Fruit fly (Drosophila melanogaster) whole organism, embryonic: ENCODE data around the gene CG4009.
A peak's percentile ranks its signal among the peaks of the same experiment; 100 is the strongest.

Source experiments
- ATbp ChIP-seq: fragments of 200-800 bp; sonication (Bioruptor generic); optimal IDR thresholded peaks from 2 replicates; lab custom pipeline; 2017; ENCODE audit warnings: missing biosample characterization, mild to moderate bottlenecking, missing genetic modification characterization, missing genetic modification reagents
- CG11247 ChIP-seq: fragments of 200-800 bp; sonication (Bioruptor generic); IDR thresholded peaks from 2 replicates; pipeline ENCODE4 v1.3.6; 2022; ENCODE audit warnings: missing biosample characterization, missing genetic modification characterization
- CG13424 ChIP-seq: fragments of 200-800 bp; sonication (Bioruptor generic); optimal IDR thresholded peaks from 2 replicates; lab custom pipeline; 2019; ENCODE audit warnings: missing biosample characterization, mild to moderate bottlenecking, missing genetic modification characterization, moderate library complexity
- CG13775 ChIP-seq: fragments of 200-800 bp; sonication (Bioruptor generic); optimal IDR thresholded peaks from 3 replicates; lab custom pipeline; 2017; ENCODE audit warnings: missing biosample characterization, mild to moderate bottlenecking, missing genetic modification characterization
- CG15073 ChIP-seq: fragments of 200-800 bp; sonication (Bioruptor generic); optimal IDR thresholded peaks from 2 replicates; lab custom pipeline; 2016; ENCODE audit warnings: missing biosample characterization, missing genetic modification characterization
- CG17359 ChIP-seq: fragments of 200-800 bp; sonication (Bioruptor generic); optimal IDR thresholded peaks from 3 replicates; lab custom pipeline; 2018; ENCODE audit warnings: missing biosample characterization, mild to moderate bottlenecking, missing genetic modification characterization, moderate library complexity
- CG17829 ChIP-seq: fragments of 200-800 bp; optimal IDR thresholded peaks from 2 replicates; lab custom pipeline; 2019; ENCODE audit warnings: missing biosample characterization, mild to moderate bottlenecking, missing genetic modification characterization, moderate library complexity
- CG17912 ChIP-seq: fragments of 200-800 bp; sonication (Bioruptor generic); optimal IDR thresholded peaks from 2 replicates; lab custom pipeline; 2018; ENCODE audit warnings: missing biosample characterization, mild to moderate bottlenecking, missing genetic modification characterization
- CG18262 ChIP-seq: fragments of 200-800 bp; optimal IDR thresholded peaks from 3 replicates; lab custom pipeline; 2019; ENCODE audit warnings: missing biosample characterization, mild to moderate bottlenecking, missing genetic modification characterization, moderate library complexity
- CG2712 ChIP-seq: fragments of 200-800 bp; optimal IDR thresholded peaks from 3 replicates; lab custom pipeline; 2019; ENCODE audit warnings: missing biosample characterization, mild to moderate bottlenecking, missing genetic modification characterization, moderate library complexity
- CG30403 ChIP-seq: fragments of 200-800 bp; sonication (Bioruptor generic); optimal IDR thresholded peaks from 3 replicates; lab custom pipeline; 2016; ENCODE audit warnings: missing biosample characterization, missing genetic modification characterization
- CG33557 ChIP-seq: fragments of 200-800 bp; sonication (Bioruptor generic); optimal IDR thresholded peaks from 2 replicates; lab custom pipeline; 2019; ENCODE audit warnings: missing biosample characterization, mild to moderate bottlenecking, missing genetic modification characterization, moderate library complexity
- CG3847 ChIP-seq: fragments of 200-800 bp; sonication (Bioruptor generic); IDR thresholded peaks from 2 replicates; pipeline ENCODE4 v1.3.6; 2022; ENCODE audit warnings: missing biosample characterization, missing genetic modification characterization
- CG6813 ChIP-seq: fragments of 200-800 bp; sonication (Bioruptor generic); optimal IDR thresholded peaks from 2 replicates; lab custom pipeline; 2017; ENCODE audit warnings: missing biosample characterization, missing genetic modification characterization, mild to moderate bottlenecking, moderate library complexity, missing genetic modification reagents
- CG7372 ChIP-seq: fragments of 200-800 bp; sonication (Bioruptor generic); IDR thresholded peaks from 2 replicates; pipeline ENCODE4 v1.3.6; 2022; ENCODE audit warnings: missing biosample characterization, missing genetic modification characterization
- CG7928 ChIP-seq: fragments of 200-800 bp; sonication (Bioruptor generic); optimal IDR thresholded peaks from 2 replicates; lab custom pipeline; 2017; ENCODE audit warnings: missing biosample characterization, mild to moderate bottlenecking, missing genetic modification characterization
- CG8388 ChIP-seq: fragments of 200-800 bp; sonication (Bioruptor generic); optimal IDR thresholded peaks from 2 replicates; lab custom pipeline; 2019; ENCODE audit warnings: missing biosample characterization, mild to moderate bottlenecking, missing genetic modification characterization, moderate library complexity
- CG8924 ChIP-seq: fragments of 200-800 bp; optimal IDR thresholded peaks from 3 replicates; lab custom pipeline; 2019; ENCODE audit warnings: missing biosample characterization, mild to moderate bottlenecking, missing genetic modification characterization, moderate library complexity
- CG9817 ChIP-seq: fragments of 200-800 bp; sonication (Bioruptor generic); optimal IDR thresholded peaks from 2 replicates; lab custom pipeline; 2018; ENCODE audit warnings: missing biosample characterization, mild to moderate bottlenecking, missing genetic modification characterization, moderate library complexity
- CTCF ChIP-seq: fragments of 200-800 bp; sonication (Bioruptor generic); optimal IDR thresholded peaks from 2 replicates; lab custom pipeline; 2017; ENCODE audit warnings: missing biosample characterization, mild to moderate bottlenecking, missing genetic modification characterization, moderate library complexity
- Dfd ChIP-seq, 2 experiments: fragments of >200 bp; optimal IDR thresholded peaks; 2 replicates each; lab custom pipeline; 2017; ENCODE audit warnings: missing biosample characterization in 2 of 2, missing genetic modification characterization in 2 of 2
- Dip2 ChIP-seq: fragments of 200-800 bp; sonication (Bioruptor generic); IDR thresholded peaks from 2 replicates; pipeline ENCODE4 v1.3.6; 2022; ENCODE audit warnings: missing biosample characterization, missing genetic modification characterization
- Dip3 ChIP-seq: fragments of 200-800 bp; sonication (Bioruptor generic); optimal IDR thresholded peaks from 3 replicates; lab custom pipeline; 2016; ENCODE audit warnings: missing biosample characterization, missing genetic modification characterization
- Fer1 ChIP-seq: fragments of 200-800 bp; sonication (Bioruptor generic); optimal IDR thresholded peaks from 2 replicates; lab custom pipeline; 2017; ENCODE audit warnings: missing biosample characterization, mild to moderate bottlenecking, missing genetic modification characterization
- Hmr ChIP-seq: fragments of 200-800 bp; sonication (Bioruptor generic); optimal IDR thresholded peaks from 3 replicates; lab custom pipeline; 2017; ENCODE audit warnings: mild to moderate bottlenecking, missing biosample characterization, missing genetic modification reagents, missing genetic modification characterization
- Hr51 ChIP-seq, 2 experiments: fragments of 200-800 bp; sonication (Bioruptor generic); optimal IDR thresholded peaks; 2 replicates in 1 of 2; 3 replicates in 1 of 2; lab custom pipeline; 2016 to 2018; ENCODE audit warnings: missing biosample characterization in 2 of 2, missing genetic modification characterization in 2 of 2, mild to moderate bottlenecking in 1 of 2, moderate library complexity in 1 of 2
- NC2β ChIP-seq: fragments of 200-800 bp; sonication (Bioruptor generic); optimal IDR thresholded peaks from 2 replicates; lab custom pipeline; 2016; ENCODE audit warnings: missing biosample characterization, missing genetic modification characterization
- Sox102F ChIP-seq: fragments of 200-800 bp; sonication (Bioruptor generic); optimal IDR thresholded peaks from 2 replicates; lab custom pipeline; 2018; ENCODE audit warnings: missing biosample characterization, mild to moderate bottlenecking, missing genetic modification characterization, moderate library complexity
- Tbp ChIP-seq: fragments of >200 bp; optimal IDR thresholded peaks from 2 replicates; lab custom pipeline; 2018; ENCODE audit warnings: missing biosample characterization, missing genetic modification characterization
- Trl ChIP-seq, 3 experiments: fragments of >200 bp in 2 of 3; fragments of 200-800 bp in 1 of 3; sonication (Bioruptor generic) in 1 of 3; optimal IDR thresholded peaks; 2 replicates in 1 of 3; 3 replicates in 2 of 3; lab custom pipeline; 2016 to 2017; ENCODE audit warnings: missing biosample characterization in 1 of 3, missing genetic modification characterization in 1 of 3
- br ChIP-seq: fragments of >200 bp; optimal IDR thresholded peaks from 2 replicates; lab custom pipeline; 2017
- caup ChIP-seq: fragments of 200-800 bp; sonication (Bioruptor generic); optimal IDR thresholded peaks from 3 replicates; lab custom pipeline; 2017; ENCODE audit warnings: missing biosample characterization, mild to moderate bottlenecking, missing genetic modification characterization, moderate library complexity; ENCODE audit not compliant: severe bottlenecking
- chinmo ChIP-seq: fragments of 200-800 bp; sonication (Bioruptor generic); IDR thresholded peaks from 4 replicates; pipeline ENCODE4 v1.3.6; 2022; ENCODE audit warnings: missing biosample characterization, missing genetic modification characterization; ENCODE audit not compliant: partially characterized antibody
- cwo ChIP-seq: fragments of 200-800 bp; sonication (Bioruptor generic); optimal IDR thresholded peaks from 3 replicates; lab custom pipeline; 2017; ENCODE audit warnings: missing biosample characterization, missing genetic modification characterization, mild to moderate bottlenecking, moderate library complexity, missing genetic modification reagents
- dati ChIP-seq: fragments of 200-800 bp; sonication (Bioruptor generic); IDR thresholded peaks from 2 replicates; pipeline ENCODE4 v1.3.6; 2022; ENCODE audit warnings: missing biosample characterization, missing genetic modification characterization
- ems ChIP-seq: fragments of 200-800 bp; sonication (Bioruptor generic); optimal IDR thresholded peaks from 3 replicates; lab custom pipeline; 2016; ENCODE audit warnings: missing biosample characterization, missing genetic modification characterization
- esg ChIP-seq: fragments of 200-800 bp; sonication (Bioruptor generic); conservative IDR thresholded peaks from 2 replicates; pipeline ENCODE4 v1.3.6; 2022; ENCODE audit warnings: missing biosample characterization, missing genetic modification characterization
- gro ChIP-seq: fragments of 200-800 bp; sonication (Bioruptor generic); optimal IDR thresholded peaks from 2 replicates; lab custom pipeline; 2016; ENCODE audit warnings: missing biosample characterization, missing genetic modification characterization
- h ChIP-seq: fragments of >200 bp; optimal IDR thresholded peaks from 2 replicates; lab custom pipeline; 2017
- inv ChIP-seq: fragments of 200-800 bp; sonication (Bioruptor generic); IDR thresholded peaks from 2 replicates; pipeline ENCODE4 v1.3.6; 2022; ENCODE audit warnings: missing biosample characterization, missing genetic modification characterization; ENCODE audit not compliant: partially characterized antibody
- kay ChIP-seq: fragments of 200-800 bp; sonication (Bioruptor generic); optimal IDR thresholded peaks from 2 replicates; lab custom pipeline; 2016; ENCODE audit warnings: missing biosample characterization, missing genetic modification characterization
- pita ChIP-seq: fragments of 200-800 bp; sonication (Bioruptor generic); optimal IDR thresholded peaks from 2 replicates; lab custom pipeline; 2017; ENCODE audit warnings: missing biosample characterization, mild to moderate bottlenecking, missing genetic modification characterization
- pnt ChIP-seq: fragments of 200-800 bp; sonication (Bioruptor generic); optimal IDR thresholded peaks from 3 replicates; lab custom pipeline; 2016; ENCODE audit warnings: missing biosample characterization, missing genetic modification characterization
- prd ChIP-seq, 3 experiments: fragments of >200 bp in 2 of 3; fragments of 200-800 bp in 1 of 3; sonication (Bioruptor generic) in 1 of 3; optimal IDR thresholded peaks in 2 of 3; IDR thresholded peaks in 1 of 3; 2 replicates in 2 of 3; 3 replicates in 1 of 3; pipeline versions ENCODE4 v1.3.6 to Lab custom; 2017 to 2022; ENCODE audit warnings: missing biosample characterization in 1 of 3, missing genetic modification characterization in 1 of 3
- pzg ChIP-seq: fragments of 200-800 bp; sonication (Bioruptor generic); optimal IDR thresholded peaks from 3 replicates; lab custom pipeline; 2018; ENCODE audit warnings: missing biosample characterization, mild to moderate bottlenecking, missing genetic modification characterization, moderate library complexity
- salm ChIP-seq: fragments of 200-800 bp; sonication (Bioruptor generic); optimal IDR thresholded peaks from 2 replicates; lab custom pipeline; 2018; ENCODE audit warnings: missing biosample characterization, mild to moderate bottlenecking, missing genetic modification characterization
- sug ChIP-seq: fragments of 200-800 bp; optimal IDR thresholded peaks from 2 replicates; lab custom pipeline; 2019; ENCODE audit warnings: missing biosample characterization, mild to moderate bottlenecking, missing genetic modification characterization, moderate library complexity
- tna ChIP-seq: fragments of 200-800 bp; sonication (Bioruptor generic); IDR thresholded peaks from 2 replicates; pipeline ENCODE4 v1.3.6; 2022; ENCODE audit warnings: missing biosample characterization, missing genetic modification characterization; ENCODE audit not compliant: partially characterized antibody
- yki ChIP-seq: fragments of >200 bp; optimal IDR thresholded peaks from 3 replicates; lab custom pipeline; 2018
- zen2 ChIP-seq: fragments of 200-800 bp; sonication (Bioruptor generic); IDR thresholded peaks from 3 replicates; pipeline ENCODE4 v1.3.6; 2022; ENCODE audit warnings: missing biosample characterization, missing genetic modification characterization; ENCODE audit not compliant: partially characterized antibody
- zfh2 ChIP-seq: fragments of 200-800 bp; sonication (Bioruptor generic); optimal IDR thresholded peaks from 2 replicates; lab custom pipeline; 2016; ENCODE audit warnings: missing biosample characterization, missing genetic modification characterization

Gene CG4009

dm6 chr3R:16991781-16992180, 44.1 kb downstream of the CG4009 start, which contains the start of gene EMC2B (continued):
- TF ChIP-seq tna (GFP tag; lab: Robert Waterston, UW) (no peak), CG17359 (tag; lab: Kevin White, UChicago) (peak; percentile 12), esg (no peak), pnt (GFP tag; lab: Kevin White, UChicago) (peak; percentile 64), Hmr (peak; percentile 49), CG11247 (GFP tag; lab: Robert Waterston, UW) (no peak), h (no peak), kay (no peak), br (lab: Kevin White, UChicago) (no peak), ems (no peak), Dip2 (GFP tag; lab: Robert Waterston, UW) (no peak), CG13775 (GFP tag; lab: Kevin White, UChicago) (peak; percentile 37), CTCF (GFP tag; lab: Kevin White, UChicago) (no peak), Dip3 (GFP tag; lab: Kevin White, UChicago) (peak; percentile 35), CG7928 (GFP tag; lab: Kevin White, UChicago) (no peak), Fer1 (GFP tag; lab: Kevin White, UChicago) (peak; percentile 24), CG30403 (peak; percentile 58), chinmo (GFP tag; lab: Robert Waterston, UW) (no peak), caup (GFP tag; lab: Kevin White, UChicago) (no peak), zen2 (no peak), Sox102F (GFP tag; lab: Kevin White, UChicago) (no peak), zfh2 (GFP tag; lab: Kevin White, UChicago) (peak; percentile 76), prd (optimal IDR thresholded peaks at IDR 0.05; lab: Kevin White, UChicago) (no peak), prd (GFP tag; IDR thresholded peaks at IDR 0.05; lab: Robert Waterston, UW) (no peak), Trl (optimal IDR thresholded peaks at IDR 0.05; lab: Kevin White, UChicago) (no peak), Trl (GFP tag; optimal IDR thresholded peaks at IDR 0.05; lab: Kevin White, UChicago) (peak; percentile 42), CG3847 (no peak), cwo (no peak), yki (lab: Kevin White, UChicago) (no peak), CG17912 (GFP tag; lab: Kevin White, UChicago) (peak; percentile 40), CG33557 (GFP tag; lab: Kevin White, UChicago) (no peak), CG6813 (GFP tag; lab: Kevin White, UChicago) (no peak), dati (GFP tag; lab: Robert Waterston, UW) (no peak), CG2712 (tag; lab: Kevin White, UChicago) (peak; percentile 38), gro (peak; percentile 40), Tbp (GFP tag; lab: Kevin White, UChicago) (no peak), sug (tag; lab: Kevin White, UChicago) (peak; percentile 33), CG18262 (tag; lab: Kevin White, UChicago) (peak; percentile 8), NC2β (GFP tag; lab: Kevin White, UChicago) (peak; percentile 17), inv (no peak), CG7372 (GFP tag; lab: Robert Waterston, UW) (no peak), pita (no peak), CG13424 (tag; lab: Kevin White, UChicago) (peak; percentile 43), ATbp (GFP tag; lab: Kevin White, UChicago) (no peak), Hr51 (GFP tag; optimal IDR thresholded peaks at IDR 0.05; lab: Kevin White, UChicago) (peak in 1 of 2 experiments; percentile 16), pzg (GFP tag; lab: Kevin White, UChicago) (peak; percentile 71), CG17829 (peak; percentile 68), Dfd (GFP tag; optimal IDR thresholded peaks at IDR 0.05; lab: Kevin White, UChicago) (no peak), CG9817 (tag; lab: Kevin White, UChicago) (peak; percentile 43), CG8924 (tag; lab: Kevin White, UChicago) (peak; percentile 30), CG15073 (no peak), CG8388 (peak; percentile 14), salm (tag; lab: Kevin White, UChicago) (no peak)
